Worm (Caenorhabditis elegans) whole organism, L2 larva: ENCODE data around the gene blos-2.

ENCODE experiments used
- aly-2 ChIP-seq: fragments of 150-350 bp; optimal IDR thresholded peaks from 2 replicates; lab custom pipeline; 2014; ENCODE audit warnings: missing biosample characterization, missing genetic modification characterization
- ceh-16 ChIP-seq: fragments of 150-350 bp; optimal IDR thresholded peaks from 2 replicates; lab custom pipeline; 2014; ENCODE audit warnings: missing biosample characterization, missing genetic modification characterization
- elt-1 ChIP-seq: fragments of 150-350 bp; optimal IDR thresholded peaks from 2 replicates; lab custom pipeline; 2014; ENCODE audit warnings: missing biosample characterization, missing genetic modification characterization
- elt-3 ChIP-seq: sonication (generic microtip); optimal IDR thresholded peaks from 2 replicates; lab custom pipeline; 2017; ENCODE audit warnings: missing biosample characterization, missing genetic modification characterization
- mdl-1 ChIP-seq, 2 experiments: fragments of 150-350 bp in 1 of 2; sonication (generic microtip) in 1 of 2; optimal IDR thresholded peaks; 2 replicates each; lab custom pipeline; 2017; ENCODE audit warnings: missing biosample characterization in 2 of 2, missing genetic modification characterization in 2 of 2
- nhr-25 ChIP-seq: fragments of 150-350 bp; sonication (generic microtip); optimal IDR thresholded peaks from 3 replicates; lab custom pipeline; 2014; ENCODE audit warnings: missing biosample characterization, missing genetic modification characterization
- nhr-77 ChIP-seq: fragments of 150-350 bp; optimal IDR thresholded peaks from 2 replicates; lab custom pipeline; 2014; ENCODE audit warnings: missing biosample characterization, missing genetic modification characterization
- unc-62 ChIP-seq: fragments of 150-350 bp; optimal IDR thresholded peaks from 2 replicates; lab custom pipeline; 2014; ENCODE audit warnings: missing biosample characterization, missing genetic modification reagents, missing genetic modification characterization
- zag-1 ChIP-seq: fragments of 150-350 bp; optimal IDR thresholded peaks from 2 replicates; lab custom pipeline; 2014; ENCODE audit warnings: missing biosample characterization, missing genetic modification characterization

- TF ChIP-seq aly-2 (no peak), mdl-1 (tag; optimal IDR thresholded peaks at IDR 0.05; lab: Kevin White, UChicago) (no peak), elt-3 (tag; lab: Kevin White, UChicago) (no peak), ceh-16 (tag; lab: Kevin White, UChicago) (no peak), zag-1 (no peak), unc-62 (GFP tag; lab: Kevin White, UChicago) (no peak), elt-1 (no peak), nhr-77 (tag; lab: Kevin White, UChicago) (no peak), nhr-25 (tag; lab: Kevin White, UChicago) (no peak)
Observed at ce11 chrIV:6373721-6374120, 39.7 kb downstream of the blos-2 start.
